Fruit fly (Drosophila melanogaster): ENCODE results near the gene CG32262.

Gene CG32262

dm6 chr3L:3824790-3825484 is 14.9 kb upstream of the CG32262 start, which contains the start of gene Rdh:
Rdh (plus strand) TSS chr3L:3825449.
- peak; percentile 63 for TF ChIP-seq noc (tag; optimal IDR thresholded peaks at IDR 0.05)

dm6 chr3L:3818566-3819325 is 8.8 kb upstream of the CG32262 start, which contains the start of gene enc:
enc (plus strand) TSS chr3L:3818679.
- no peak for TF ChIP-seq noc (tag; optimal IDR thresholded peaks at IDR 0.05)

- peak; percentile 53 for TF ChIP-seq noc (tag; optimal IDR thresholded peaks at IDR 0.05)
These were observed 6.9 kb upstream of the CG32262 start for dm6 chr3L:3816772-3817483.

- no peak for TF ChIP-seq noc (tag; optimal IDR thresholded peaks at IDR 0.05)
These were observed 6.3 kb upstream of the CG32262 start, which contains the start of gene Acp63F for dm6 chr3L:3816254-3816653. Acp63F (minus strand) TSS chr3L:3816354.

- peak; percentile 43 for TF ChIP-seq noc (tag; optimal IDR thresholded peaks at IDR 0.05)
These were observed 4.2 kb upstream of the CG32262 start, which contains the start of gene Scsalpha1 for dm6 chr3L:3814010-3814833. Scsalpha1 (plus strand) TSS chr3L:3814211.

dm6 chr3L:3811089-3811488 is 1.1 kb upstream of the CG32262 start, which contains the start of the genes CG32263 and PIG-B:
CG32263 (minus strand) TSS chr3L:3811114.
PIG-B (plus strand) TSS chr3L:3811263.
- TF ChIP-seq noc (tag; optimal IDR thresholded peaks at IDR 0.05): no peak

dm6 chr3L:3806330-3806729 is 3.7 kb downstream of the CG32262 start, which contains the start of the genes CG32264, ntc and IntS10:
CG32264 (minus strand) TSS chr3L:3806459.
ntc (minus strand) TSS chr3L:3806459.
IntS10 (plus strand) TSS chr3L:3806710.
- TF ChIP-seq noc (tag; optimal IDR thresholded peaks at IDR 0.05): peak; percentile 72

- TF ChIP-seq noc (tag; optimal IDR thresholded peaks at IDR 0.05): no peak
These were observed 7.3 kb downstream of the CG32262 start for dm6 chr3L:3802677-3803076.

dm6 chr3L:3801813-3802212 is 8.2 kb downstream of the CG32262 start:
- no peak for TF ChIP-seq noc (tag; optimal IDR thresholded peaks at IDR 0.05)

- TF ChIP-seq noc (tag; optimal IDR thresholded peaks at IDR 0.05): no peak
These were observed 8.7 kb downstream of the CG32262 start for dm6 chr3L:3801343-3801742.

- TF ChIP-seq noc (tag; optimal IDR thresholded peaks at IDR 0.05): no peak
These were observed 10.2 kb downstream of the CG32262 start for dm6 chr3L:3799766-3800165.

- no peak for TF ChIP-seq noc (tag; optimal IDR thresholded peaks at IDR 0.05)
These were observed 11.5 kb downstream of the CG32262 start for dm6 chr3L:3798488-3798887.

dm6 chr3L:3797681-3798080 is 12.3 kb downstream of the CG32262 start:
- no peak for TF ChIP-seq noc (tag; optimal IDR thresholded peaks at IDR 0.05)

dm6 chr3L:3791043-3791682 is 18.8 kb downstream of the CG32262 start:
- TF ChIP-seq noc (tag; optimal IDR thresholded peaks at IDR 0.05): no peak

dm6 chr3L:3790504-3790903 is 19.5 kb downstream of the CG32262 start, which contains the start of gene CG32266:
CG32266 (plus strand) TSS chr3L:3790804.
- TF ChIP-seq noc (tag; optimal IDR thresholded peaks at IDR 0.05): no peak

All from whole organism, larva.